Worm (Caenorhabditis elegans) whole organism, L3 larva: ENCODE results near the gene T10C6.6.
A peak's percentile ranks its signal among the peaks of the same experiment; 100 is the strongest.

Experiments used
- ZK546.5 ChIP-seq: sonication (generic microtip); optimal IDR thresholded peaks from 2 replicates; lab custom pipeline; 2017; ENCODE audit warnings: missing biosample characterization, missing genetic modification characterization
- aly-2 ChIP-seq: fragments of 150-350 bp; optimal IDR thresholded peaks from 2 replicates; lab custom pipeline; 2014; ENCODE audit warnings: missing biosample characterization, missing genetic modification characterization
- ceh-16 ChIP-seq: sonication (generic microtip); optimal IDR thresholded peaks from 2 replicates; lab custom pipeline; 2017; ENCODE audit warnings: missing biosample characterization, missing genetic modification characterization
- ceh-82 ChIP-seq: fragments of 150-350 bp; optimal IDR thresholded peaks from 2 replicates; lab custom pipeline; 2014; ENCODE audit warnings: missing biosample characterization, missing genetic modification characterization
- ceh-9 ChIP-seq: sonication (generic microtip); optimal IDR thresholded peaks from 2 replicates; lab custom pipeline; 2018; ENCODE audit warnings: missing biosample characterization, missing genetic modification characterization
- egl-5 ChIP-seq: fragments of 150-350 bp; optimal IDR thresholded peaks from 2 replicates; lab custom pipeline; 2017; ENCODE audit warnings: missing biosample characterization, missing genetic modification reagents, missing genetic modification characterization, inconsistent platforms
- elt-2 ChIP-seq: sonication (generic microtip); optimal IDR thresholded peaks from 2 replicates; lab custom pipeline; 2016; ENCODE audit warnings: missing genetic modification reagents, mild to moderate bottlenecking, missing genetic modification characterization, missing compliant biosample characterization
- elt-3 ChIP-seq, 3 experiments: fragments of 150-350 bp in 1 of 3; sonication (generic microtip) in 2 of 3; optimal IDR thresholded peaks; 2 replicates in 2 of 3; 4 replicates in 1 of 3; lab custom pipeline; 2014 to 2017; ENCODE audit warnings: missing biosample characterization in 3 of 3, missing genetic modification characterization in 3 of 3
- eor-1 ChIP-seq, 2 experiments: fragments of 150-350 bp; optimal IDR thresholded peaks; 2 replicates each; lab custom pipeline; 2014 to 2018; ENCODE audit warnings: missing biosample characterization in 2 of 2, missing genetic modification characterization in 2 of 2
- fkh-10 ChIP-seq: sonication (generic microtip); optimal IDR thresholded peaks from 2 replicates; lab custom pipeline; 2017; ENCODE audit warnings: missing biosample characterization, missing genetic modification reagents, missing genetic modification characterization
- fkh-2 ChIP-seq: fragments of 150-350 bp; optimal IDR thresholded peaks from 2 replicates; lab custom pipeline; 2014; ENCODE audit warnings: missing biosample characterization, missing genetic modification reagents, missing genetic modification characterization
- fos-1 ChIP-seq: fragments of 150-350 bp; optimal IDR thresholded peaks from 2 replicates; lab custom pipeline; 2014; ENCODE audit warnings: missing biosample characterization, missing genetic modification characterization
- jun-1 ChIP-seq: fragments of 150-350 bp; optimal IDR thresholded peaks from 2 replicates; lab custom pipeline; 2014; ENCODE audit warnings: missing biosample characterization, missing genetic modification reagents, missing genetic modification characterization
- lin-15B ChIP-seq: fragments of 150-350 bp; optimal IDR thresholded peaks from 2 replicates; lab custom pipeline; 2014; ENCODE audit warnings: missing biosample characterization, missing genetic modification characterization
- lin-39 ChIP-seq: fragments of 150-350 bp; optimal IDR thresholded peaks from 2 replicates; lab custom pipeline; 2018; ENCODE audit warnings: missing biosample characterization, missing genetic modification reagents, missing genetic modification characterization
- lsy-12 ChIP-seq: sonication (generic microtip); optimal IDR thresholded peaks from 2 replicates; lab custom pipeline; 2016; ENCODE audit warnings: mild to moderate bottlenecking, missing genetic modification characterization, missing compliant biosample characterization
- mdl-1 ChIP-seq: fragments of 150-350 bp; optimal IDR thresholded peaks from 2 replicates; lab custom pipeline; 2014; ENCODE audit warnings: missing biosample characterization, missing genetic modification characterization
- mml-1 ChIP-seq: fragments of 150-350 bp; sonication (generic microtip); optimal IDR thresholded peaks from 3 replicates; lab custom pipeline; 2014; ENCODE audit warnings: missing biosample characterization, missing genetic modification characterization
- nfya-1 ChIP-seq: sonication (generic microtip); optimal IDR thresholded peaks from 2 replicates; lab custom pipeline; 2017; ENCODE audit warnings: missing genetic modification characterization, mild to moderate bottlenecking, missing compliant biosample characterization, antibody characterized with exemption, moderate library complexity; ENCODE audit not compliant: insufficient read depth
- nhr-11 ChIP-seq: fragments of 150-350 bp; optimal IDR thresholded peaks from 2 replicates; lab custom pipeline; 2014; ENCODE audit warnings: missing biosample characterization, missing genetic modification characterization
- nhr-23 ChIP-seq: fragments of 150-350 bp; optimal IDR thresholded peaks from 2 replicates; lab custom pipeline; 2014; ENCODE audit warnings: missing biosample characterization, missing genetic modification reagents, missing genetic modification characterization
- nhr-237 ChIP-seq: fragments of 150-350 bp; optimal IDR thresholded peaks from 2 replicates; lab custom pipeline; 2014; ENCODE audit warnings: missing biosample characterization, missing genetic modification characterization
- nhr-28 ChIP-seq: fragments of 150-350 bp; optimal IDR thresholded peaks from 2 replicates; lab custom pipeline; 2014; ENCODE audit warnings: missing biosample characterization, missing genetic modification characterization
- nhr-43 ChIP-seq: sonication (generic microtip); optimal IDR thresholded peaks from 2 replicates; lab custom pipeline; 2016; ENCODE audit warnings: mild to moderate bottlenecking, missing genetic modification characterization, missing compliant biosample characterization; ENCODE audit not compliant: poor library complexity, severe bottlenecking
- nhr-67 ChIP-seq: fragments of 150-350 bp; optimal IDR thresholded peaks from 2 replicates; lab custom pipeline; 2014; ENCODE audit warnings: missing biosample characterization, missing genetic modification characterization
- pqm-1 ChIP-seq: fragments of 150-350 bp; optimal IDR thresholded peaks from 2 replicates; lab custom pipeline; 2017; ENCODE audit warnings: missing biosample characterization, missing genetic modification characterization, inconsistent platforms
- sea-2 ChIP-seq: fragments of 150-350 bp; sonication (generic microtip); optimal IDR thresholded peaks from 4 replicates; lab custom pipeline; 2014; ENCODE audit warnings: missing biosample characterization, missing genetic modification reagents, missing genetic modification characterization
- skn-1 ChIP-seq: fragments of 150-350 bp; optimal IDR thresholded peaks from 2 replicates; lab custom pipeline; 2014; ENCODE audit warnings: missing biosample characterization, missing genetic modification characterization
- snpc-4 ChIP-seq: fragments of 150-350 bp; optimal IDR thresholded peaks from 2 replicates; lab custom pipeline; 2014; ENCODE audit warnings: missing biosample characterization, missing genetic modification characterization
- tbx-2 ChIP-seq: sonication (generic microtip); optimal IDR thresholded peaks from 2 replicates; lab custom pipeline; 2016; ENCODE audit warnings: mild to moderate bottlenecking, missing genetic modification characterization, missing compliant biosample characterization
- unc-62 ChIP-seq: fragments of 150-350 bp; sonication (generic microtip); optimal IDR thresholded peaks from 4 replicates; lab custom pipeline; 2014; ENCODE audit warnings: missing biosample characterization, missing genetic modification reagents, missing genetic modification characterization
- ztf-11 ChIP-seq: fragments of 150-350 bp; optimal IDR thresholded peaks from 2 replicates; lab custom pipeline; 2014; ENCODE audit warnings: missing biosample characterization, missing genetic modification characterization

The T10C6.6 gene

DNA sequence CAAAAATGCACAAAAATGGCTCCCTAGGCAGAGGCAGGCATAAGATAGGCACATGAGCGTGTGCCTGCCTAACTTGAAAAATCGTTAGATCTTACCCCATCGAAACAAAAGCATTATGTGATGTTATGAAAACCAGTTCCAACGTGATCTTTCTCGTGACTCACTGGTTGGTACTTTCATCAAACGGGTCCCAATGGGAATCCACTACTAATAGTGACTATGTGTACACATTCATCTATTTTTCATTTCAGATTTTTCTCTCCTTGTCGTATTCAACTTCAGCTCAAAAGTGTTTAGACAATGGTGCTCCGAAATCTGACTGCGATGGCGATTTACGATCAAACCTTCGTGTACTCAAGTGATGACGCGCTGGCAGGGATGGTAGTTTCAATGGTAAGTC, 6.5 kb upstream of the T10C6.6 start, which contains the start of gene srx-43:
srx-43 (plus strand) TSS at position 301 of the 400 bp plus-strand sequence.
- no peak for TF ChIP-seq ceh-82 (tag; lab: Kevin White, UChicago)
- no peak for TF ChIP-seq lin-39 (tag; lab: Kevin White, UChicago)
- TF ChIP-seq pqm-1 (tag; lab: Kevin White, UChicago) = no peak
- TF ChIP-seq ZK546.5 (tag; lab: Kevin White, UChicago) = no peak
- TF ChIP-seq unc-62 (GFP tag; lab: Kevin White, UChicago) = no peak
- TF ChIP-seq tbx-2 (tag; lab: Kevin White, UChicago) = no peak
- no peak for TF ChIP-seq fos-1 (tag; lab: Kevin White, UChicago)
- no peak for TF ChIP-seq ceh-16 (tag; lab: Kevin White, UChicago)

DNA sequence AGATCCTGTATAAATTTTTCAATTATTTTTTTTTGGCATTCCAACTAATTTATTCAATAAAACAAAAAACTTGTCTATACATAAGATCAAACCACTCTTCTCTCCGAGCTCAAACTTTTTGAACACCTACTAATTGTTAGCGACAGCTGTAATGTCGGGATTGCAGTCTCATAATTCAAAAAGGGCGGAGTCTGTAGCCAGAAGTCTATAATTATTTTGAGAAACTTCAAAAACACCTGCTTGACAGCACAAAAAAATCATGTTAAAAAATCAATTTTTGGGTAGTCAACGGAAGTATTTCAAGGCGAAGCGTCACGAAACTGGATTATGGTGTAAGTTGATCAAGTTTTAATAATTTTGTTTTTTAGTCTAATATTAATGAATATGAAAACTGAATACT, 4.1 kb upstream of the T10C6.6 start, which contains the start of gene srx-44:
srx-44 (plus strand) TSS at position 301 of the 400 bp plus-strand sequence.
- TF ChIP-seq nhr-237 (tag; lab: Kevin White, UChicago) = no peak
- TF ChIP-seq ZK546.5 (tag; lab: Kevin White, UChicago) = no peak
- TF ChIP-seq fos-1 (tag; lab: Kevin White, UChicago) = no peak
- no peak for TF ChIP-seq lsy-12 (tag; lab: Kevin White, UChicago)
- no peak for TF ChIP-seq aly-2
- TF ChIP-seq ceh-82 (tag; lab: Kevin White, UChicago) = no peak
- no peak for TF ChIP-seq nhr-11
- no peak for TF ChIP-seq nfya-1 (tag; lab: Kevin White, UChicago)
- TF ChIP-seq mdl-1 (tag; lab: Kevin White, UChicago) = no peak
- no peak for TF ChIP-seq nhr-43
- TF ChIP-seq fkh-10 (GFP tag; lab: Kevin White, UChicago) = no peak
- TF ChIP-seq skn-1 (tag; lab: Kevin White, UChicago) = no peak
- no peak for TF ChIP-seq nhr-28 (tag; lab: Kevin White, UChicago)
- no peak for TF ChIP-seq elt-2 (tag; lab: Kevin White, UChicago)
- TF ChIP-seq egl-5 = no peak
- TF ChIP-seq mml-1 = no peak

DNA sequence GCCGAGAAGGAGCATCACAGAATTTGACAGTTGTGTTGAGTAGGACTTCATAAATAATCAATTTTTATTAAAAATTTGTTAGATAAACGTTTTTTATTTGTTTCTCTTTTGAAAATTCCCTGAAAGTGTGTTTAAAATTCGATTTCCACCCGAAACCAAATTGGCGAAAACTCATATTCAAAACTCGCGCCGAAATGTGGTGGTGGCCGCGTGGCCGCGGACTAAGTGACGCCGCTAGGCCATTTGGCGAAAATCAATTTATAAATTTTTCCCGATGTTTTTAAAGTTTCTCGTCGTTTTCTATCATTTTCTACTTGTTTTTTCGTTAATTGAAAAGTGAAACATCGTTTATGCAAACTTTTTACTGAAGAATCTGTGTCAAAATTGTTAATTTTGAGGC, 1.5 kb upstream of the T10C6.6 start:
- TF ChIP-seq tbx-2 (tag; lab: Kevin White, UChicago) (no peak), lin-39 (tag; lab: Kevin White, UChicago) (peak; percentile 0), fkh-2 (no peak), nhr-43 (peak; percentile 57), nhr-23 (tag; lab: Kevin White, UChicago) (peak; percentile 6), nhr-28 (tag; lab: Kevin White, UChicago) (no peak), elt-3 (tag; optimal IDR thresholded peaks at IDR 0.05; lab: Kevin White, UChicago) (no peak)

DNA sequence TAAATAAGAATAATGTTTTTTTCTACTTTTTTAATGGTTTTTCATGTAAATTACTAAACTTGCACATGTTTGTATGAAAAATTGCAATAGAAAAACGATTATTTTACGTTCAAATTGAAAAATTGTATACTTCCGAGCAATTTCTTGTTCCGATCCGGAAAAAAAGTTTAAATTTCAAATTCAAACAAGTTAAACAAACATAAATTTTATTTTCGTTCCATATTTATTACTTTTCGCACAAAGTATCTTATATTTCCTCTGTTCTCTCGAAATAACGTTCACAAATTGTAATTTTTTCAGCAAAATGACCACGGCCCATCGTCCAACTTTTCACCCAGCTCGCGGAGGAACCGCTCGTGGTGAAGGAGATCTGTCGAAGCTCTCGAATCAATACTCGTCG, 1.1 kb upstream of the T10C6.6 start, which contains the start of gene cwc-15:
cwc-15 (plus strand) TSS at position 301 of the 400 bp plus-strand sequence.
- no peak for TF ChIP-seq ZK546.5 (tag; lab: Kevin White, UChicago)
- no peak for TF ChIP-seq fkh-10 (GFP tag; lab: Kevin White, UChicago)
- no peak for TF ChIP-seq elt-3 (tag; optimal IDR thresholded peaks at IDR 0.05; lab: Kevin White, UChicago)
- no peak for TF ChIP-seq tbx-2 (tag; lab: Kevin White, UChicago)
- no peak for TF ChIP-seq snpc-4 (tag; lab: Kevin White, UChicago)
- no peak for TF ChIP-seq lin-15B (tag; lab: Kevin White, UChicago)
- no peak for TF ChIP-seq nhr-67 (tag; lab: Kevin White, UChicago)
- TF ChIP-seq sea-2 (GFP tag; lab: Kevin White, UChicago) = no peak
- no peak for TF ChIP-seq pqm-1 (tag; lab: Kevin White, UChicago)
- no peak for TF ChIP-seq elt-2 (tag; lab: Kevin White, UChicago)

DNA sequence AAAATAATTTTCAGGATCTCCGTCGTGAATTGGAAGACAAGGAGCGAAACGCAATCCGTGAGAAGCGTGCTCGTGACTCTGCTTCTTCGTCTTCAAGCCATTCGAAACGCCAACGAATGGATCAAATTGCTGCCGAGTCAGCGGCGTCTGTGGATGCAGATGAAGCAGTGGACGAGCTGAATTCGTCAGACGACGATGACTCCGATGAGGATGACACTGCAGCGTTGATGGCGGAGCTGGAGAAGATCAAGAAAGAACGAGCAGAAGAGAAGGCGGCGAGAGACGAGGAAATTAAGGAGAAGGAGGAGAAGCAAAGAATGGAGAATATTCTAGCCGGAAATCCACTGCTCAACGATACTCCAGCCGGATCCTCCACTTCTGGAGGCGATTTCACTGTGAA, 567 bp upstream of the T10C6.6 start:
- TF ChIP-seq ztf-11 (tag; lab: Kevin White, UChicago) = no peak
- no peak for TF ChIP-seq eor-1 (tag; optimal IDR thresholded peaks at IDR 0.05; lab: Kevin White, UChicago)
- TF ChIP-seq jun-1 = no peak
- no peak for TF ChIP-seq aly-2
- no peak for TF ChIP-seq ceh-9 (tag; lab: Kevin White, UChicago)
- no peak for TF ChIP-seq nhr-67 (tag; lab: Kevin White, UChicago)
- TF ChIP-seq tbx-2 (tag; lab: Kevin White, UChicago) = no peak
- no peak for TF ChIP-seq lin-15B (tag; lab: Kevin White, UChicago)
